Worm (Caenorhabditis elegans): ENCODE results near the gene R03H10.4.

The R03H10.4 gene

ce11 chrII:4159570-4159969, 8.7 kb downstream of the R03H10.4 start:
- TF ChIP-seq fkh-8 (tag; optimal IDR thresholded peaks at IDR 0.05) (no peak), aha-1 (tag; optimal IDR thresholded peaks at IDR 0.05) (no peak), efl-3 (GFP tag; optimal IDR thresholded peaks at IDR 0.05) (no peak), blmp-1 (tag; optimal IDR thresholded peaks at IDR 0.05) (no peak), dsc-1 (tag; optimal IDR thresholded peaks at IDR 0.05) (no peak), nhr-85 (tag) (no peak), unc-130 (tag; optimal IDR thresholded peaks at IDR 0.05) (no peak), nhr-90 (tag; optimal IDR thresholded peaks at IDR 0.05; ENCODE audit: poor library complexity) (no peak), snpc-4 (tag; optimal IDR thresholded peaks at IDR 0.05) (no peak), alr-1 (tag; optimal IDR thresholded peaks at IDR 0.05; ENCODE audit: borderline replicate concordance) (no peak), lin-35 (GFP tag; optimal IDR thresholded peaks at IDR 0.05) (no peak), C04F5.9 (tag; optimal IDR thresholded peaks at IDR 0.05) (no peak), ztf-4 (tag; optimal IDR thresholded peaks at IDR 0.05) (no peak), ceh-88 (GFP tag; IDR thresholded peaks at IDR 0.05) (no peak), isw-1 (GFP tag; IDR thresholded peaks at IDR 0.05) (no peak)

ce11 chrII:4157817-4158216, 10.5 kb downstream of the R03H10.4 start:
- TF ChIP-seq lin-13 (GFP tag; optimal IDR thresholded peaks at IDR 0.05) (no peak), sox-4 (tag; optimal IDR thresholded peaks at IDR 0.05) (peak; percentile 36), nhr-76 (tag; optimal IDR thresholded peaks at IDR 0.05) (no peak), ztf-4 (tag; optimal IDR thresholded peaks at IDR 0.05) (no peak), nhr-90 (tag; optimal IDR thresholded peaks at IDR 0.05; ENCODE audit: poor library complexity) (no peak), unc-86 (tag; optimal IDR thresholded peaks at IDR 0.05) (no peak), dsc-1 (tag; optimal IDR thresholded peaks at IDR 0.05) (peak; percentile 91), F16B12.6 (tag; optimal IDR thresholded peaks at IDR 0.05) (no peak), snpc-4 (tag; optimal IDR thresholded peaks at IDR 0.05) (no peak), elt-2 (tag; optimal IDR thresholded peaks at IDR 0.05) (no peak), lin-14 (GFP tag; optimal IDR thresholded peaks at IDR 0.05) (no peak), vab-15 (tag; optimal IDR thresholded peaks at IDR 0.05) (no peak), fkh-8 (tag; optimal IDR thresholded peaks at IDR 0.05) (peak; percentile 51), dpl-1 (GFP tag; optimal IDR thresholded peaks at IDR 0.05) (no peak), aly-2 (tag; optimal IDR thresholded peaks at IDR 0.05) (no peak), mab-9 (GFP tag; IDR thresholded peaks at IDR 0.05) (no peak), C34B4.2 (tag; optimal IDR thresholded peaks at IDR 0.05) (no peak), ztf-11 (tag; optimal IDR thresholded peaks at IDR 0.05) (no peak), efl-1 (optimal IDR thresholded peaks at IDR 0.05) (no peak), efl-1 (GFP tag; optimal IDR thresholded peaks at IDR 0.05 in 1 of 2) (no peak)

ce11 chrII:4155112-4155823, 13.0 kb downstream of the R03H10.4 start, which contains the start of gene R03H10.2:
R03H10.2 (plus strand) TSS chrII:4155773.
- TF ChIP-seq Y116A8C.19 (tag; optimal IDR thresholded peaks at IDR 0.05; ENCODE audit: borderline replicate concordance), result no peak
- TF ChIP-seq egl-27 (tag; optimal IDR thresholded peaks at IDR 0.05), result no peak
- TF ChIP-seq efl-1 (optimal IDR thresholded peaks at IDR 0.05), result no peak
- TF ChIP-seq efl-1 (GFP tag; optimal IDR thresholded peaks at IDR 0.05 in 1 of 2), result peak in 1 of 2 experiments; percentile 1
- TF ChIP-seq blmp-1 (tag; optimal IDR thresholded peaks at IDR 0.05), result no peak

- TF ChIP-seq nhr-90 (tag; optimal IDR thresholded peaks at IDR 0.05; ENCODE audit: poor library complexity), result no peak
- no peak for TF ChIP-seq efl-3 (GFP tag; optimal IDR thresholded peaks at IDR 0.05)
- TF ChIP-seq nhr-76 (tag; optimal IDR thresholded peaks at IDR 0.05), result no peak
- peak; percentile 74 for TF ChIP-seq blmp-1 (tag; optimal IDR thresholded peaks at IDR 0.05)
- TF ChIP-seq irx-1 (tag; optimal IDR thresholded peaks at IDR 0.05), result no peak
Measured at ce11 chrII:4152864-4153263, 15.4 kb downstream of the R03H10.4 start.

Measured in whole organism, L1 larva.